Worm (Caenorhabditis elegans) whole organism, L2 larva: ENCODE measurements around the gene H14N18.4.
A peak's percentile ranks its signal among the peaks of the same experiment; 100 is the strongest.

Source experiments
- C34F6.9 ChIP-seq: fragments of 150-350 bp; optimal IDR thresholded peaks from 2 replicates; lab custom pipeline; 2014; ENCODE audit warnings: missing biosample characterization, missing genetic modification characterization
- F13H6.1 ChIP-seq: sonication (generic microtip); optimal IDR thresholded peaks from 2 replicates; lab custom pipeline; 2016; ENCODE audit warnings: missing genetic modification characterization, missing compliant biosample characterization
- ZK546.5 ChIP-seq: sonication (generic microtip); optimal IDR thresholded peaks from 2 replicates; lab custom pipeline; 2017; ENCODE audit warnings: missing biosample characterization, missing genetic modification characterization
- aly-2 ChIP-seq: fragments of 150-350 bp; optimal IDR thresholded peaks from 2 replicates; lab custom pipeline; 2014; ENCODE audit warnings: missing biosample characterization, missing genetic modification characterization
- blmp-1 ChIP-seq: sonication (generic microtip); optimal IDR thresholded peaks from 2 replicates; lab custom pipeline; 2017; ENCODE audit warnings: missing genetic modification characterization, mild to moderate bottlenecking, missing compliant biosample characterization, antibody characterized with exemption, moderate library complexity; ENCODE audit not compliant: insufficient read depth
- ceh-16 ChIP-seq: fragments of 150-350 bp; optimal IDR thresholded peaks from 2 replicates; lab custom pipeline; 2014; ENCODE audit warnings: missing biosample characterization, missing genetic modification characterization
- ceh-82 ChIP-seq: fragments of 150-350 bp; optimal IDR thresholded peaks from 2 replicates; lab custom pipeline; 2014; ENCODE audit warnings: missing biosample characterization, missing genetic modification characterization
- dmd-4 ChIP-seq: sonication (generic microtip); optimal IDR thresholded peaks from 2 replicates; lab custom pipeline; 2017; ENCODE audit warnings: missing biosample characterization, missing genetic modification characterization
- egl-27 ChIP-seq: sonication (generic microtip); optimal IDR thresholded peaks from 3 replicates; lab custom pipeline; 2017; ENCODE audit warnings: missing biosample characterization, missing genetic modification reagents, missing genetic modification characterization
- fos-1 ChIP-seq: fragments of 150-350 bp; optimal IDR thresholded peaks from 2 replicates; lab custom pipeline; 2014; ENCODE audit warnings: missing biosample characterization, missing genetic modification characterization
- gmeb-1 ChIP-seq: fragments of 150-350 bp; optimal IDR thresholded peaks from 2 replicates; lab custom pipeline; 2014; ENCODE audit warnings: missing biosample characterization, missing genetic modification characterization
- lin-11 ChIP-seq: fragments of 150-350 bp; sonication (generic microtip); optimal IDR thresholded peaks from 2 replicates; lab custom pipeline; 2014; ENCODE audit warnings: missing biosample characterization, missing genetic modification characterization, inconsistent platforms, mixed read lengths
- lin-13 ChIP-seq: fragments of 150-350 bp; optimal IDR thresholded peaks from 2 replicates; lab custom pipeline; 2014; ENCODE audit warnings: missing biosample characterization, missing genetic modification reagents, missing genetic modification characterization
- lin-39 ChIP-seq: fragments of 150-350 bp; optimal IDR thresholded peaks from 2 replicates; lab custom pipeline; 2014; ENCODE audit warnings: missing biosample characterization, missing genetic modification reagents, missing genetic modification characterization
- lsy-2 ChIP-seq, 2 experiments: fragments of 150-350 bp in 1 of 2; sonication (generic microtip) in 1 of 2; optimal IDR thresholded peaks; 2 replicates each; lab custom pipeline; 2014 to 2017; ENCODE audit warnings: missing biosample characterization in 2 of 2, missing genetic modification characterization in 2 of 2
- mbf-1 ChIP-seq: sonication (generic microtip); optimal IDR thresholded peaks from 2 replicates; lab custom pipeline; 2017; ENCODE audit warnings: missing biosample characterization, missing genetic modification characterization
- nhr-10 ChIP-seq: sonication (generic microtip); optimal IDR thresholded peaks from 2 replicates; lab custom pipeline; 2017; ENCODE audit warnings: missing biosample characterization, missing genetic modification characterization
- nhr-12 ChIP-seq: fragments of 150-350 bp; optimal IDR thresholded peaks from 2 replicates; lab custom pipeline; 2014; ENCODE audit warnings: missing biosample characterization, missing genetic modification characterization
- nhr-129 ChIP-seq: fragments of 150-350 bp; optimal IDR thresholded peaks from 2 replicates; lab custom pipeline; 2014; ENCODE audit warnings: missing biosample characterization, missing genetic modification characterization
- nhr-23 ChIP-seq: fragments of 150-350 bp; optimal IDR thresholded peaks from 2 replicates; lab custom pipeline; 2014; ENCODE audit warnings: missing biosample characterization, missing genetic modification reagents, missing genetic modification characterization
- nhr-237 ChIP-seq: fragments of 150-350 bp; optimal IDR thresholded peaks from 2 replicates; lab custom pipeline; 2014; ENCODE audit warnings: missing biosample characterization, missing genetic modification characterization
- nhr-25 ChIP-seq: fragments of 150-350 bp; sonication (generic microtip); optimal IDR thresholded peaks from 3 replicates; lab custom pipeline; 2014; ENCODE audit warnings: missing biosample characterization, missing genetic modification characterization
- nhr-6 ChIP-seq: fragments of 150-350 bp; optimal IDR thresholded peaks from 2 replicates; lab custom pipeline; 2014; ENCODE audit warnings: missing biosample characterization, missing genetic modification characterization
- nhr-77 ChIP-seq: fragments of 150-350 bp; optimal IDR thresholded peaks from 2 replicates; lab custom pipeline; 2014; ENCODE audit warnings: missing biosample characterization, missing genetic modification characterization
- peb-1 ChIP-seq: fragments of 150-350 bp; optimal IDR thresholded peaks from 2 replicates; lab custom pipeline; 2014; ENCODE audit warnings: missing biosample characterization, missing genetic modification characterization
- sem-4 ChIP-seq: fragments of 150-350 bp; optimal IDR thresholded peaks from 2 replicates; lab custom pipeline; 2014; ENCODE audit warnings: missing biosample characterization, missing genetic modification reagents, missing genetic modification characterization
- skn-1 ChIP-seq: sonication (generic microtip); optimal IDR thresholded peaks from 2 replicates; lab custom pipeline; 2017; ENCODE audit warnings: missing biosample characterization, missing genetic modification characterization
- sma-3 ChIP-seq: sonication (generic microtip); optimal IDR thresholded peaks from 2 replicates; lab custom pipeline; 2016; ENCODE audit warnings: missing genetic modification reagents, missing genetic modification characterization, missing compliant biosample characterization
- sma-9 ChIP-seq, 2 experiments: fragments of 150-350 bp in 1 of 2; sonication (generic microtip) in 1 of 2; optimal IDR thresholded peaks; 2 replicates each; lab custom pipeline; 2014 to 2016; ENCODE audit warnings: missing genetic modification characterization in 2 of 2, mild to moderate bottlenecking in 1 of 2, missing biosample characterization in 1 of 2, missing compliant biosample characterization in 1 of 2, missing genetic modification reagents in 1 of 2, moderate library complexity in 1 of 2
- snpc-4 ChIP-seq: fragments of 150-350 bp; optimal IDR thresholded peaks from 2 replicates; lab custom pipeline; 2014; ENCODE audit warnings: missing biosample characterization, missing genetic modification characterization
- unc-62 ChIP-seq: fragments of 150-350 bp; optimal IDR thresholded peaks from 2 replicates; lab custom pipeline; 2014; ENCODE audit warnings: missing biosample characterization, missing genetic modification reagents, missing genetic modification characterization
- zag-1 ChIP-seq: fragments of 150-350 bp; optimal IDR thresholded peaks from 2 replicates; lab custom pipeline; 2014; ENCODE audit warnings: missing biosample characterization, missing genetic modification characterization
- ztf-4 ChIP-seq: fragments of 150-350 bp; optimal IDR thresholded peaks from 2 replicates; lab custom pipeline; 2014; ENCODE audit warnings: missing biosample characterization, missing genetic modification characterization

The H14N18.4 gene

ce11 chrV:8934264-8934663 lies 5.5 kb upstream of the H14N18.4 start:
- TF ChIP-seq gmeb-1 (tag; lab: Kevin White, UChicago) (no peak), sma-3 (GFP tag; lab: Kevin White, UChicago) (peak; percentile 35), nhr-12 (tag; lab: Kevin White, UChicago) (no peak)

- TF ChIP-seq blmp-1 (tag; lab: Kevin White, UChicago) (no peak), lin-11 (tag; lab: Kevin White, UChicago) (no peak), F13H6.1 (tag; lab: Kevin White, UChicago) (no peak), sem-4 (tag; lab: Kevin White, UChicago) (no peak), lin-13 (GFP tag; lab: Kevin White, UChicago) (no peak), aly-2 (tag; lab: Kevin White, UChicago) (no peak), nhr-10 (tag; lab: Kevin White, UChicago) (no peak), nhr-129 (tag; lab: Kevin White, UChicago) (no peak), C34F6.9 (tag; lab: Kevin White, UChicago) (no peak), unc-62 (GFP tag; lab: Kevin White, UChicago) (no peak), nhr-25 (no peak), ceh-82 (tag; lab: Kevin White, UChicago) (no peak), nhr-237 (no peak)
These were observed 3.5 kb upstream of the H14N18.4 start, which contains the start of gene H14N18.2 for ce11 chrV:8932318-8932717. Gene H14N18.2 (plus strand): TSS chrV:8932618.

- TF ChIP-seq nhr-77 (tag; lab: Kevin White, UChicago) (no peak), nhr-237 (no peak), nhr-23 (tag; lab: Kevin White, UChicago) (no peak), mbf-1 (tag; lab: Kevin White, UChicago) (no peak), fos-1 (tag; lab: Kevin White, UChicago) (no peak)
These were observed 1.1 kb downstream of the H14N18.4 start for ce11 chrV:8927715-8928114.

ce11 chrV:8922781-8923180 lies 6.0 kb downstream of the H14N18.4 start, which contains the start of gene ttr-47:
Gene ttr-47 (plus strand): TSS chrV:8923088.
- peak; percentile 33 for TF ChIP-seq nhr-129 (tag; lab: Kevin White, UChicago)
- TF ChIP-seq F13H6.1 (tag; lab: Kevin White, UChicago) = peak; percentile 12
- TF ChIP-seq lsy-2 (tag; optimal IDR thresholded peaks at IDR 0.05; lab: Kevin White, UChicago) = peak in 1 of 2 experiments; percentile 18
- TF ChIP-seq fos-1 (tag; lab: Kevin White, UChicago) = peak; percentile 7
- TF ChIP-seq peb-1 = no peak
- TF ChIP-seq nhr-23 (tag; lab: Kevin White, UChicago) = no peak

- TF ChIP-seq dmd-4 (tag; lab: Kevin White, UChicago) (no peak), zag-1 (tag; lab: Kevin White, UChicago) (no peak), fos-1 (tag; lab: Kevin White, UChicago) (no peak), egl-27 (tag; lab: Kevin White, UChicago) (no peak), snpc-4 (tag; lab: Kevin White, UChicago) (no peak), lin-39 (no peak), nhr-6 (tag; lab: Kevin White, UChicago) (no peak), nhr-77 (tag; lab: Kevin White, UChicago) (no peak), skn-1 (tag; lab: Kevin White, UChicago) (no peak), sem-4 (tag; lab: Kevin White, UChicago) (no peak), lin-13 (GFP tag; lab: Kevin White, UChicago) (no peak)
These were observed 14.8 kb downstream of the H14N18.4 start, which contains the start of gene mod-1 for ce11 chrV:8913940-8914339. Gene mod-1 (minus strand): TSS chrV:8914040.

ce11 chrV:8906896-8907295 lies 21.9 kb downstream of the H14N18.4 start, which contains the start of gene frpr-11:
Gene frpr-11 (plus strand): TSS chrV:8907196.
- TF ChIP-seq sma-9 (GFP tag; optimal IDR thresholded peaks at IDR 0.05; lab: Kevin White, UChicago) (no peak), sma-9 (tag; optimal IDR thresholded peaks at IDR 0.05; lab: Kevin White, UChicago) (no peak), zag-1 (tag; lab: Kevin White, UChicago) (no peak), egl-27 (tag; lab: Kevin White, UChicago) (no peak), lin-11 (tag; lab: Kevin White, UChicago) (no peak), ZK546.5 (tag; lab: Kevin White, UChicago) (no peak), ztf-4 (tag; lab: Kevin White, UChicago) (no peak), ceh-16 (tag; lab: Kevin White, UChicago) (no peak), nhr-129 (tag; lab: Kevin White, UChicago) (no peak), nhr-12 (tag; lab: Kevin White, UChicago) (no peak), F13H6.1 (tag; lab: Kevin White, UChicago) (no peak)
- TF ChIP-seq, all 48 proteins: peak for 0
